Worm (Caenorhabditis elegans): Measurements from ENCODE around the gene ptp-5.2.

Gene ptp-5.2

DNA sequence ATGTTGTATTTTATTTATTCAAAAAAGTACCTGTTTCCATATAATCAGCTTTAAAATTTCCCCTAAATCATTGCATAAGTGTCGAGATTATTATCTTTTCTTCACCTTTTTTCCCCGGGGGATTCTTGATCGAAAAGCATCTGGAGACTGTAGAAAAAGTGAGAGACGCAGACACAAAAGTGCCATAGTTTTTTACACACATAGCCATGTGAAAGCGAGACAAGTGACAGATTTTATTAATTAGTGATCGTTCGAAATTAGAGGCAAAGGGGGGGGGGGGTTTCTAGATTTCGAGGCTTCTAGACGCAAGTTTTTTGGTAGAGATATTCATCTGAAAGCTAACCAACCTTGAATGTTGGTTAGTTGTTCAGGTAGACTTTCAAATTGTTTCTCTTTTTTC lies 31.5 kb downstream of the ptp-5.2 start:
- TF ChIP-seq ceh-34 (tag; optimal IDR thresholded peaks at IDR 0.05) (no peak), unc-86 (tag; optimal IDR thresholded peaks at IDR 0.05) (no peak), ets-4 (tag; optimal IDR thresholded peaks at IDR 0.05) (no peak), rnt-1 (tag; optimal IDR thresholded peaks at IDR 0.05) (no peak), nhr-11 (tag; optimal IDR thresholded peaks at IDR 0.05) (no peak), npax-4 (tag; optimal IDR thresholded peaks at IDR 0.05) (no peak), ceh-18 (tag; optimal IDR thresholded peaks at IDR 0.05) (no peak), ceh-22 (tag; optimal IDR thresholded peaks at IDR 0.05) (no peak), elt-4 (tag; optimal IDR thresholded peaks at IDR 0.05) (no peak), C38D4.7 (GFP tag; optimal IDR thresholded peaks at IDR 0.05) (no peak), ceh-14 (tag; optimal IDR thresholded peaks at IDR 0.05) (no peak), pros-1 (tag; optimal IDR thresholded peaks at IDR 0.05) (no peak), ceh-45 (GFP tag; IDR thresholded peaks at IDR 0.05) (no peak), sox-2 (GFP tag; IDR thresholded peaks at IDR 0.05) (no peak), ttx-3 (tag; optimal IDR thresholded peaks at IDR 0.05) (no peak), fkh-6 (tag; optimal IDR thresholded peaks at IDR 0.05) (no peak), ceh-9 (tag; optimal IDR thresholded peaks at IDR 0.05) (no peak)

ce11 chrIV:14728225-14728624 lies 32.5 kb downstream of the ptp-5.2 start, which contains the start of gene Y57G11C.42:
TSS of gene Y57G11C.42 (plus strand) at chrIV:14728525.
- TF ChIP-seq hlh-6 (tag; optimal IDR thresholded peaks at IDR 0.05) (no peak), ztf-16 (tag; optimal IDR thresholded peaks at IDR 0.05) (no peak), odd-2 (tag; optimal IDR thresholded peaks at IDR 0.05) (no peak)

DNA sequence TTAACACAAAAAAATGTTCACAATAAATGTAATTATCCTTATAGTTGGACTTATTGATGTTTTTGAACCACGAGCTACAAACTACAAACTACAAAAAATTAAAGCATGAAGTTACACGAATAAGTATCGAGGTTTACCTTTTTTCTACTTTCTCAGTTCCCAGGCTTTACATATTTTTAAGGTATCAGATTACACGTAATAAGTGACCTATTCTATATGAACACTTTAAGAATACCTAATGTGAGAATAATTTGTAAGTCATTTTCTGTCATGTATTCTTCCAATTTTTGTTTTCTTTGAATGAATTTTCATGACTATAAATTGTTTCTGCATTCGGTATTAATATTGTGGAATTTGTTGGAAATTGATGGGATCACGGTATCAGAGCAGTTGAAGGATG lies 45.2 kb downstream of the ptp-5.2 start, which contains the start of gene lgc-8:
lgc-8 (plus strand) TSS at position 301 of the 400 bp plus-strand sequence.
- TF ChIP-seq ztf-16 (tag; optimal IDR thresholded peaks at IDR 0.05) (no peak), ceh-9 (tag; optimal IDR thresholded peaks at IDR 0.05) (no peak), pax-1 (tag; optimal IDR thresholded peaks at IDR 0.05) (no peak), ceh-18 (tag; optimal IDR thresholded peaks at IDR 0.05) (no peak), unc-42 (tag; optimal IDR thresholded peaks at IDR 0.05) (no peak), sdc-2 (tag; optimal IDR thresholded peaks at IDR 0.05) (no peak), ceh-48 (tag; optimal IDR thresholded peaks at IDR 0.05) (no peak), nfya-1 (tag; optimal IDR thresholded peaks at IDR 0.05) (no peak), unc-3 (GFP tag; conservative IDR thresholded peaks at IDR 0.05) (no peak), unc-3 (tag; optimal IDR thresholded peaks at IDR 0.05) (no peak), hlh-15 (tag; optimal IDR thresholded peaks at IDR 0.05) (no peak), unc-86 (tag; optimal IDR thresholded peaks at IDR 0.05) (no peak), pha-4 (tag; optimal IDR thresholded peaks at IDR 0.05) (no peak), nhr-232 (tag; optimal IDR thresholded peaks at IDR 0.05) (no peak), ama-1 (optimal IDR thresholded peaks at IDR 0.05) (no peak), ets-4 (tag; optimal IDR thresholded peaks at IDR 0.05) (no peak)

DNA sequence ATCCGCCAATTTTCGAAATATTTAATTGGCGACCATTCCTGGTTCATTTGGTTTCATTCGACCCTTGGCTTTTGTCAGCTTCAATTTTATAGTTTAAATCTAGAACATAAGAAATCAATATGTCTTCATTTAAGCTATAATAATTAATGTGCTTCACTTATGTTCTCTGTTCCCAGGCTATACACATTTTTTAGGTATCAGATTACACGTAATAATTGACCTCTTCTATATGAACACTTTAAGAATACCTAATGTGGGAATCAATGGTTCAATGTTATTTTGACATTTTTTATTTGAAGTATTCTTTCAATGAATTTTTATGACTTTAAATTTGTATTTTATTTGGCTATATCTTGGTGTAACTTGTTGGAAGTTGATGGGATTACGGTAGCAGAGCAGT lies 51.5 kb downstream of the ptp-5.2 start, which contains the start of gene lgc-7:
lgc-7 (plus strand) TSS at position 301 of the 400 bp plus-strand sequence.
- TF ChIP-seq ttx-3 (tag; optimal IDR thresholded peaks at IDR 0.05) = no peak
- TF ChIP-seq rnt-1 (tag; optimal IDR thresholded peaks at IDR 0.05) = no peak
- no peak for TF ChIP-seq pqm-1 (tag; optimal IDR thresholded peaks at IDR 0.05)
- TF ChIP-seq T23F11.4 (GFP tag; optimal IDR thresholded peaks at IDR 0.05) = no peak
- no peak for TF ChIP-seq unc-55 (GFP tag; optimal IDR thresholded peaks at IDR 0.05)
- no peak for TF ChIP-seq tbx-7 (tag; optimal IDR thresholded peaks at IDR 0.05)
- no peak for TF ChIP-seq gmeb-2 (tag; optimal IDR thresholded peaks at IDR 0.05)
- no peak for TF ChIP-seq ceh-18 (tag; optimal IDR thresholded peaks at IDR 0.05)
- TF ChIP-seq K02D7.2 (tag; optimal IDR thresholded peaks at IDR 0.05) = no peak
- TF ChIP-seq ets-4 (tag; optimal IDR thresholded peaks at IDR 0.05) = no peak
- no peak for TF ChIP-seq dve-1 (tag; optimal IDR thresholded peaks at IDR 0.05)
- TF ChIP-seq ref-2 (tag; optimal IDR thresholded peaks at IDR 0.05) = no peak
